Worm (Caenorhabditis elegans): ENCODE data around the gene arrd-22.

DNA sequence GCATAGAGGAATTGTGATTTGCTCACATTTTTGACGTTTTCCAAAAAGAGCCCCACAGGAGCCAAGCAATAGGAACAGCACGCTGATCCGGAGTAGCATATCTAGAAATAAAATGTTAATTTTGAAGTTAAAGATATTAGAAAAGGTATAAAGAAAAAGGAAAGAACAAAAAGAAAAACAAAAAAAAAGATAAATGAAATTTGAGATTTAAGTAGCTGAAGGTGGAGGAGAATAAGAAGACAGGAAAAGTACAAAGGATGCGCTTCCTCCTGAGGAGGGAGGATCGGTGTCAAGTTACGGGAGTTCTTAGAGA lies 34.4 kb downstream of the arrd-22 start, which contains the start of gene cfz-2:
- no peak for TF ChIP-seq lin-11 (tag; optimal IDR thresholded peaks at IDR 0.05)
- no peak for TF ChIP-seq ceh-24 (tag; optimal IDR thresholded peaks at IDR 0.05)
- no peak for TF ChIP-seq odd-2 (tag; optimal IDR thresholded peaks at IDR 0.05)

All from whole organism, late embryonic.